Worm (Caenorhabditis elegans) whole organism, mixed stage, embryonic: ENCODE results near the gene unc-96.

Source experiments
- bed-3 ChIP-seq: fragments of 200-800 bp; sonication (Bioruptor generic); optimal IDR thresholded peaks from 3 replicates; lab custom pipeline; 2018; ENCODE audit warnings: mild to moderate bottlenecking, missing genetic modification characterization, moderate library complexity, missing compliant biosample characterization
- ces-1 ChIP-seq: fragments of 150-350 bp; optimal IDR thresholded peaks from 2 replicates; lab custom pipeline; 2014; ENCODE audit warnings: missing biosample characterization, missing genetic modification reagents, missing genetic modification characterization
- cnd-1 ChIP-seq: fragments of 200-800 bp; sonication (Bioruptor generic); optimal IDR thresholded peaks from 2 replicates; lab custom pipeline; 2018; ENCODE audit warnings: mild to moderate bottlenecking, missing genetic modification characterization, missing compliant biosample characterization
- elt-1 ChIP-seq: sonication (generic microtip); optimal IDR thresholded peaks from 2 replicates; lab custom pipeline; 2017; ENCODE audit warnings: missing genetic modification characterization, mild to moderate bottlenecking, missing compliant biosample characterization, antibody characterized with exemption, moderate library complexity, borderline replicate concordance; ENCODE audit not compliant: insufficient read depth
- elt-3 ChIP-seq: fragments of 150-350 bp; optimal IDR thresholded peaks from 2 replicates; lab custom pipeline; 2014; ENCODE audit warnings: missing biosample characterization, missing genetic modification characterization
- flh-1 ChIP-seq: fragments of 200-800 bp; sonication (Bioruptor generic); optimal IDR thresholded peaks from 2 replicates; lab custom pipeline; 2018; ENCODE audit warnings: mild to moderate bottlenecking, missing genetic modification characterization, moderate library complexity, missing compliant biosample characterization
- lin-13 ChIP-seq: fragments of 150-350 bp; optimal IDR thresholded peaks from 2 replicates; lab custom pipeline; 2014; ENCODE audit warnings: missing biosample characterization, missing genetic modification characterization
- nhr-237 ChIP-seq: fragments of 150-350 bp; optimal IDR thresholded peaks from 2 replicates; lab custom pipeline; 2014; ENCODE audit warnings: missing biosample characterization, missing genetic modification characterization
- nhr-28 ChIP-seq: fragments of 150-350 bp; optimal IDR thresholded peaks from 2 replicates; lab custom pipeline; 2014; ENCODE audit warnings: missing biosample characterization, missing genetic modification characterization
- nhr-76 ChIP-seq: sonication (generic microtip); optimal IDR thresholded peaks from 2 replicates; lab custom pipeline; 2017; ENCODE audit warnings: missing biosample characterization, missing genetic modification characterization
- pha-4 ChIP-seq: fragments of 150-350 bp; optimal IDR thresholded peaks from 2 replicates; lab custom pipeline; 2018; ENCODE audit warnings: missing biosample characterization, missing genetic modification reagents, missing genetic modification characterization
- snpc-4 ChIP-seq: fragments of 150-350 bp; optimal IDR thresholded peaks from 2 replicates; lab custom pipeline; 2014; ENCODE audit warnings: missing biosample characterization, missing genetic modification characterization
- sptf-1 ChIP-seq: sonication (generic microtip); optimal IDR thresholded peaks from 2 replicates; lab custom pipeline; 2017; ENCODE audit warnings: mild to moderate bottlenecking, missing genetic modification characterization, moderate library complexity, missing compliant biosample characterization
- tbx-8 ChIP-seq: fragments of 200-800 bp; sonication (Bioruptor generic); optimal IDR thresholded peaks from 2 replicates; lab custom pipeline; 2018; ENCODE audit warnings: mild to moderate bottlenecking, missing genetic modification characterization, moderate library complexity, missing compliant biosample characterization

- no peak for TF ChIP-seq flh-1 (GFP tag; lab: Kevin White, UChicago)
- no peak for TF ChIP-seq bed-3 (GFP tag; lab: Kevin White, UChicago)
- no peak for TF ChIP-seq lin-13
- no peak for TF ChIP-seq nhr-237 (tag; lab: Kevin White, UChicago)
- TF ChIP-seq sptf-1 (tag; lab: Kevin White, UChicago) = no peak
- TF ChIP-seq elt-3 (tag; lab: Kevin White, UChicago) = no peak
- TF ChIP-seq nhr-28 = no peak
- no peak for TF ChIP-seq elt-1 (tag; lab: Kevin White, UChicago)
- TF ChIP-seq tbx-8 (GFP tag; lab: Kevin White, UChicago) = no peak
- no peak for TF ChIP-seq ces-1 (GFP tag; lab: Kevin White, UChicago)
- no peak for TF ChIP-seq snpc-4 (tag; lab: Kevin White, UChicago)
- no peak for TF ChIP-seq nhr-76 (tag; lab: Kevin White, UChicago)
- TF ChIP-seq cnd-1 (tag; lab: Kevin White, UChicago) = no peak
- no peak for TF ChIP-seq pha-4 (tag; lab: Kevin White, UChicago)
Observed at ce11 chrX:601860-602259, 19.2 kb downstream of the unc-96 start, which contains the start of gene F13C5.1.
